Worm (Caenorhabditis elegans) whole organism, midembryonic: Measurements from ENCODE around the gene hlh-25.

Experiments used
- T22C8.4 ChIP-seq: fragments of 200-800 bp; sonication (Bioruptor generic); IDR thresholded peaks from 2 replicates; pipeline ENCODE4 v1.3.6; 2022; ENCODE audit warnings: missing genetic modification characterization, missing compliant biosample characterization
- cog-1 ChIP-seq: sonication (generic microtip); optimal IDR thresholded peaks from 2 replicates; lab custom pipeline; 2016; ENCODE audit warnings: missing genetic modification characterization, missing compliant biosample characterization
- flt-1 ChIP-seq: fragments of 200-800 bp; sonication (Bioruptor generic); IDR thresholded peaks from 2 replicates; pipeline ENCODE4 v1.3.6; 2022; ENCODE audit warnings: missing genetic modification characterization, missing compliant biosample characterization
- klf-2 ChIP-seq: fragments of 200-800 bp; sonication (Bioruptor generic); conservative IDR thresholded peaks from 2 replicates; pipeline ENCODE4 v1.3.6; 2022; ENCODE audit warnings: missing genetic modification reagents, missing genetic modification characterization, missing compliant biosample characterization
- med-1 ChIP-seq: sonication (generic microtip); optimal IDR thresholded peaks from 2 replicates; lab custom pipeline; 2017; ENCODE audit warnings: missing genetic modification characterization, mild to moderate bottlenecking, missing compliant biosample characterization, antibody characterized with exemption, missing genetic modification reagents; ENCODE audit not compliant: insufficient read depth
- ref-1 ChIP-seq: fragments of 200-800 bp; sonication (Bioruptor generic); conservative IDR thresholded peaks from 2 replicates; pipeline ENCODE4 v1.3.6; 2022; ENCODE audit warnings: missing genetic modification reagents, missing genetic modification characterization, missing compliant biosample characterization
- tab-1 ChIP-seq: fragments of 200-800 bp; sonication (Bioruptor generic); IDR thresholded peaks from 2 replicates; pipeline ENCODE4 v1.3.6; 2022; ENCODE audit warnings: missing genetic modification characterization, missing compliant biosample characterization
- ztf-23 ChIP-seq: fragments of 200-800 bp; sonication (Bioruptor generic); IDR thresholded peaks from 2 replicates; pipeline ENCODE4 v1.3.6; 2022; ENCODE audit warnings: missing genetic modification reagents, missing genetic modification characterization, missing compliant biosample characterization
- ztf-29 ChIP-seq: fragments of 200-800 bp; sonication (Bioruptor generic); IDR thresholded peaks from 2 replicates; pipeline ENCODE4 v1.3.6; 2022; ENCODE audit warnings: missing genetic modification reagents, missing genetic modification characterization, missing compliant biosample characterization

Gene hlh-25

DNA sequence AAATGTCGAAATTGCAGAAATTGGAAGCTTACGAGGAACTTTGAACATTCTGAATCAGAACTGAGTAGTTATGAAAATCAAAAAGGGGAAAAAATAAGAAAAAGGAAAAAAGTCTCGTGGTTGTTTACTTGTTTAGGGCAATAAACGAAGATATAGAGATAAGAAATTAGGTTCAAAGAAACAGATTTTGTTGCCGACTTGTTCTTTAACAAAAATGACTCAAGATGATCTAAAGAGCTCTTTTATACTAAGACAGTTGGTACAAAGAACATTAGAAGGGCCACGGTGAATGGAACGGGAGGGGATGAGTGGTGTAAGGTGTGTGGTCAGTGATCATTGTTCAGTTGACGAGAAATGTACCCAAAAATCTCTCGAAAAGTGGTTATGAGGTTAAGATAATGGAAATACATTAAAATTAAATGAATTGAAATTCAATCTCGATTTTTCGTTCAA lies 12.4 kb downstream of the hlh-25 start, which contains the start of gene acdh-2:
TSS of gene acdh-2 (minus strand) at position 51 of the 453 bp plus-strand sequence.
- TF ChIP-seq ztf-23 (GFP tag; lab: Robert Waterston, UW) (no peak), T22C8.4 (no peak), med-1 (GFP tag; lab: Kevin White, UChicago) (no peak), flt-1 (GFP tag; lab: Robert Waterston, UW) (no peak), tab-1 (no peak), klf-2 (GFP tag; lab: Robert Waterston, UW) (no peak)

DNA sequence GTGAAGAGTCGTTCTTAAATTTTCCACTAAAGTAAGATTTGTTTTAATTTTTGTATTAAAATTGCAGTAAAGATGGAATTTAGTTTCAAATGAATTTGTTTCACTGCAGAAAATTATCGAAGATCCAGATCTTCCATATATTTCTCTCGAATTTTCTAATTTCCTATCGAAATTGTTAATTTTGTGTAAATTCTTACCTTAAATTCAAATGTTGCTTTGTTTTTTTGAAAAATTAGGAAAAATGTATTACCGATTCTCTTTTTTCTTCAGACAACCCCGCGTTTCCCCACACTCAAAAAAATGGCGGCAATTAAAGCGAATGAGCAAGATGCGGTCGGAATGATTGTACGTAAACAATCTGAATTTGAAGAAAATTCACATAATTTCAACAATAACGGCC lies 14.7 kb downstream of the hlh-25 start, which contains the start of gene C17C3.6:
TSS of gene C17C3.6 (plus strand) at position 301 of the 400 bp plus-strand sequence.
- no peak for TF ChIP-seq ztf-23 (GFP tag; lab: Robert Waterston, UW)

DNA sequence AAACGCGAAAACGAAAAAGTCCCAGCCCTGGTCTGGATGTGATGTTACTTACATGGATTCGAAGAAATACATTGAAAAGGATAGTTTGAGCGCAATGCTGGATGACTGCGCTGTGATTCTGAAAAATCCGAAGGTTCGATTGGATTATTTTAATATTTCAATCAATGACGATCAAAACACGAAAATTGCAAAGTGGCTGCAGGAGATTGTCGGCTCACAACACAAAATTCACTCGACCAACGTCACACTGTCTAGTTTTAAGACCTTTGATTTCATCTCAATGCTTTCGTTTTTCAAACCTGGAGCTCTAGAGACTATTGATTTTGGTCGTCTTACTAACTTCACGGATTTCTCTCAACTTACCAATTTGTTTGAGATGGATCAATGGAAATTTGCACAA lies 16.5 kb downstream of the hlh-25 start, which contains the start of gene C17C3.5:
TSS of gene C17C3.5 (plus strand) at position 301 of the 400 bp plus-strand sequence.
- TF ChIP-seq ref-1 (GFP tag; lab: Robert Waterston, UW): no peak
- TF ChIP-seq ztf-23 (GFP tag; lab: Robert Waterston, UW): no peak
- TF ChIP-seq cog-1 (tag; lab: Kevin White, UChicago): no peak
- no peak for TF ChIP-seq med-1 (GFP tag; lab: Kevin White, UChicago)
- no peak for TF ChIP-seq T22C8.4
- no peak for TF ChIP-seq klf-2 (GFP tag; lab: Robert Waterston, UW)
- TF ChIP-seq tab-1: no peak
- TF ChIP-seq ztf-29 (GFP tag; lab: Robert Waterston, UW): no peak
- no peak for TF ChIP-seq flt-1 (GFP tag; lab: Robert Waterston, UW)

DNA sequence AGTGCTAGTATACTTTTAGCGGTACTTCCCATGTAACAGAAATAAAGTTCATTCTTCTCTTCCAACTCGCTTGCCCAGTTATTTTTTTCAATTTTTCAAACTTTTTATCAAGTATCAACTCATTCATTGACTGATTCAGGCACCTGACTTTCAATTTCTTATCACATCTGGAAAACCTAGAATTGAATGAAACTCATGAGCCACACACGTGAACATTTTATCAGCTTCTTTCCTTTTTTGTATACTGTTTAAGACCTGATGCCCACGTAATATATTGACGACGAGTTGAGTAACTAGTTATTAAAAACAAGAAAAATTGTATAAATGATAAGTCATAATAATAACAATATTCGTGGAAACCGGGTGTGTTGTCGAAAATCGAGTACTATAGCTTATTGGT lies 18.5 kb downstream of the hlh-25 start:
- TF ChIP-seq tab-1 (no peak), ztf-23 (GFP tag; lab: Robert Waterston, UW) (no peak), med-1 (GFP tag; lab: Kevin White, UChicago) (no peak), T22C8.4 (no peak), flt-1 (GFP tag; lab: Robert Waterston, UW) (no peak), klf-2 (GFP tag; lab: Robert Waterston, UW) (no peak), ztf-29 (GFP tag; lab: Robert Waterston, UW) (no peak), ref-1 (GFP tag; lab: Robert Waterston, UW) (no peak), cog-1 (tag; lab: Kevin White, UChicago) (no peak)

DNA sequence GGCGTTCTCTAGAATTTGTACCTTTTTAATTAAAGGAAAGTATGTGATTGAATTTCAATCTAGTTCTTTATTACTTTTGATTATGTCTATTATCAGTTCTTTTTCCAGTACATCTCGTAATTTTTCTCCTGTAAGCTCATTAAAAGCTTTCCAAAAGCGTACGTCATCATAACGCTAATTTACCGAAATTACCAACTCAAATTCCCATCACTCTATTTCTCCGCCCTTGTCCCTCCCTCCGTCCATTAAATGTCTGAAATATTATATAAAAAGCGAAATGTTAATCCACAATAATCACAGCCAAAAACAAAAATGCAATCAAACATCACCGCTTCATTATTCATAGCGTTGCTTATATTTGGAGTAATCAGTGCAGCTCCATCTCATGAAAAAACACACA lies 19.3 kb downstream of the hlh-25 start, which contains the start of gene ins-12:
TSS of gene ins-12 (plus strand) at position 301 of the 400 bp plus-strand sequence.
- TF ChIP-seq cog-1 (tag; lab: Kevin White, UChicago) (no peak), ztf-23 (GFP tag; lab: Robert Waterston, UW) (no peak), ref-1 (GFP tag; lab: Robert Waterston, UW) (no peak), med-1 (GFP tag; lab: Kevin White, UChicago) (no peak), klf-2 (GFP tag; lab: Robert Waterston, UW) (no peak), tab-1 (no peak), flt-1 (GFP tag; lab: Robert Waterston, UW) (no peak), ztf-29 (GFP tag; lab: Robert Waterston, UW) (no peak), T22C8.4 (no peak)

DNA sequence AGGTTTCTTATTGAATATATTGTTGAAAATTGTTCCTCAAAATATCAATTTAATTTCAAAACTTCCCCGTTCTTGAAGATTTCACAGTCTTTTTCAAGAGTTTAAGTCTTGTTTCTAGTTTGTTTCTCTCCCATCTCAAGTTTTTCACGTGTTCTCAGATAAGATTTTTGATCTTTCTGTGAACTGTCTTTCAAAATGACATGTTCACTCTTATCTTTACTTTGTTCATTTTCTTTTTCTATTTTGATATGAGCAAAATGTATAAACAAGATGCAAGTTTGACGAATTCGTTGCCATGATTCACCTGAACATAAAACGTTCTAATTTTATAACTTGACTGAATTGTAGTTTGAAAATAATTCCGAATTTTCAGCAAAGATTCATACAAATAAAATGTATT lies 19.7 kb downstream of the hlh-25 start:
- TF ChIP-seq klf-2 (GFP tag; lab: Robert Waterston, UW): no peak
- no peak for TF ChIP-seq tab-1
- no peak for TF ChIP-seq flt-1 (GFP tag; lab: Robert Waterston, UW)
- TF ChIP-seq ztf-29 (GFP tag; lab: Robert Waterston, UW): no peak
- no peak for TF ChIP-seq ref-1 (GFP tag; lab: Robert Waterston, UW)
- TF ChIP-seq ztf-23 (GFP tag; lab: Robert Waterston, UW): no peak
- no peak for TF ChIP-seq med-1 (GFP tag; lab: Kevin White, UChicago)
- TF ChIP-seq cog-1 (tag; lab: Kevin White, UChicago): no peak
- TF ChIP-seq T22C8.4: no peak

DNA sequence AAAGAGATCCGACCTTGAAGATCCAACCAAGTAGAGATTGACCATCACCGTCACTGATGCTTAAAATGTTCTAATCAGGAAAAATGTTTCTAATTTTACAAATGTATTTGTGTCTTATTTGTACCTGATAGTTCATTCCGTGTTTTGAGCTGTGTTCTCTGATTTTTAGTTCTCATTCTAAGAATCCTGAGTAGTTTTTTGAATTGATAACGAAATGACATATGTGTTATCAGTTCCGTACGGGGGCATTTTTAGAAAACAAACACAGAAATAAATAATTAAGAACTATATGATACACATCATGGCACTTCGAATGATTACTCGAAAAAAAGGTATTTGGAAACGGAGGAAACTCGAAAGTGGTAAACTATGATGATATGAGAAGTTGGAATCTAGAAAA lies 20.5 kb downstream of the hlh-25 start:
- TF ChIP-seq ref-1 (GFP tag; lab: Robert Waterston, UW) (no peak), cog-1 (tag; lab: Kevin White, UChicago) (no peak), med-1 (GFP tag; lab: Kevin White, UChicago) (no peak)

DNA sequence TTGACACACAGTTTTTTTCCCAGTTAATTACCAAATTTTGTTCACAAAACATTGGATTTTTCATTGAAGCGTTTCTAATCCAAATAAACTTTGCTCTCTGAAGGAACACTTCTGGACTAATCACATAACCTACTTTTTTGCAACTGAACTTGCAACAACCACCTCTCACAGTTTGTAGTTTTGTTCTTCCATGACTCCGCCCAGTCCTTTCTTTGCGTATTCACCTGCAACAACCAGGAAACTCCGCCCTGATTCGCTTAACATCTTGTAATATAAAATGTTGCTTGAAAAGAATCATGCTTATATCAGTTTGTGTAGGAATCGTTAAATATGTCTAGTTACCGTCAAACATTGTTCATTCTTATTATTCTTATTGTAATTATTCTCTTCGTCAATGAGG lies 21.4 kb downstream of the hlh-25 start, which contains the start of gene ins-11:
TSS of gene ins-11 (plus strand) at position 301 of the 400 bp plus-strand sequence.
- no peak for TF ChIP-seq cog-1 (tag; lab: Kevin White, UChicago)
- TF ChIP-seq med-1 (GFP tag; lab: Kevin White, UChicago): no peak
- TF ChIP-seq tab-1: no peak
- TF ChIP-seq ztf-29 (GFP tag; lab: Robert Waterston, UW): no peak
- TF ChIP-seq ztf-23 (GFP tag; lab: Robert Waterston, UW): no peak
- no peak for TF ChIP-seq T22C8.4
- TF ChIP-seq klf-2 (GFP tag; lab: Robert Waterston, UW): no peak
- no peak for TF ChIP-seq ref-1 (GFP tag; lab: Robert Waterston, UW)
- no peak for TF ChIP-seq flt-1 (GFP tag; lab: Robert Waterston, UW)

DNA sequence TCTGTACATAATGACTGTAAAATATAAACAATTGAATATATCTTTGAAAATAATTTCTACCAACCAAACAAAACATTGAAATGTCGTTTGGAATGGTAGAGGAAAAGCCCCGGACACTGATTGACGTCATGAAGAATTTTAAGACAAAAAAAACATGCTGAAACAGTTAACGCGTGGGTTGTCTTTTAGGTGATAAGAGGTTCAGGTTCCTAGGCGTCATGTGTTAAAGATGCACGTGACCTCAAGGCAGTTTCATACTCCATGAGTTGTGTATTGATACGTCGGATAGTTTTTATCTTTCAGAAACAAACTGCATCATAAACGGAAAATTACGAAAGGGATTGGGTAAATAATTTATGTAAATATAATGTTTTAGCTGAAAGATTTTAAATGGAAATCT lies 22.1 kb downstream of the hlh-25 start:
- TF ChIP-seq ztf-29 (GFP tag; lab: Robert Waterston, UW) (no peak), tab-1 (no peak), T22C8.4 (no peak), ztf-23 (GFP tag; lab: Robert Waterston, UW) (no peak), cog-1 (tag; lab: Kevin White, UChicago) (no peak), med-1 (GFP tag; lab: Kevin White, UChicago) (no peak), klf-2 (GFP tag; lab: Robert Waterston, UW) (no peak), flt-1 (GFP tag; lab: Robert Waterston, UW) (no peak), ref-1 (GFP tag; lab: Robert Waterston, UW) (no peak)

DNA sequence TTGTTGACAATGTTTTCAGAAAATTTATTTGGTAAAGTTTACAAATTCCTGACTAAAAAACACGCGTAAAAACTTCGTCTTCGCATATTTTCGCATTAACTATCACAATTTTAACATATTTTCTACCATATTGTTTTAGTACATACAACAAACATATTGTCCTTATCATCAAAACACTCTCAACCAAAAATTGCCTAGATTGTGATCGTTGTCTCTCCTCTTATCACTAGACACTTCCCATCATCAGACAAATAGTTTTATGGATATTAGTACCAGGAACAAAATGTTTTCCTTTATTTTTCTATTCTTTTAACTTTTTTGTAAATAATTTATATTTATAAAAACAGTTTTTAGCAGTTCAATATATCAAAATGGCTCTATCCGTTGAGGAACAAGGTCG lies 26.4 kb downstream of the hlh-25 start, which contains the start of gene C17C3.3:
TSS of gene C17C3.3 (plus strand) at position 346 of the 400 bp plus-strand sequence.
- no peak for TF ChIP-seq klf-2 (GFP tag; lab: Robert Waterston, UW)
- TF ChIP-seq T22C8.4: no peak
- TF ChIP-seq tab-1: no peak
- no peak for TF ChIP-seq cog-1 (tag; lab: Kevin White, UChicago)
- no peak for TF ChIP-seq ztf-29 (GFP tag; lab: Robert Waterston, UW)
- no peak for TF ChIP-seq ztf-23 (GFP tag; lab: Robert Waterston, UW)
- TF ChIP-seq ref-1 (GFP tag; lab: Robert Waterston, UW): no peak
- TF ChIP-seq med-1 (GFP tag; lab: Kevin White, UChicago): no peak
- TF ChIP-seq flt-1 (GFP tag; lab: Robert Waterston, UW): no peak
